Worm (Caenorhabditis elegans) whole organism, L4 larva: ENCODE data around the gene F17E9.15.

Source experiments
- R02D3.7 ChIP-seq: fragments of 150-350 bp; sonication (generic microtip); optimal IDR thresholded peaks from 3 replicates; lab custom pipeline; 2014; ENCODE audit warnings: missing biosample characterization, missing genetic modification characterization
- Y105C5A.15 ChIP-seq: fragments of 200-800 bp; sonication (Bioruptor generic); IDR thresholded peaks from 2 replicates; pipeline ENCODE4 v1.3.6; 2022; ENCODE audit warnings: missing genetic modification characterization, missing compliant biosample characterization
- dmd-8 ChIP-seq: fragments of 200-800 bp; sonication (Bioruptor generic); IDR thresholded peaks from 2 replicates; pipeline ENCODE4 v1.3.6; 2022; ENCODE audit warnings: missing genetic modification characterization, missing compliant biosample characterization
- dmd-9 ChIP-seq: fragments of 200-800 bp; sonication (Bioruptor generic); IDR thresholded peaks from 2 replicates; pipeline ENCODE4 v1.3.6; 2022; ENCODE audit warnings: missing genetic modification reagents, missing genetic modification characterization, missing compliant biosample characterization
- lsy-2 ChIP-seq, 2 experiments: fragments of 150-350 bp in 1 of 2; sonication (generic microtip) in 1 of 2; optimal IDR thresholded peaks; 2 replicates each; lab custom pipeline; 2014 to 2017; ENCODE audit warnings: missing biosample characterization in 2 of 2, missing genetic modification characterization in 2 of 2
- mdt-29 ChIP-seq: fragments of 200-800 bp; sonication (Bioruptor generic); IDR thresholded peaks from 2 replicates; pipeline ENCODE4 v1.3.6; 2022; ENCODE audit warnings: missing genetic modification reagents, missing genetic modification characterization, missing compliant biosample characterization
- nhr-11 ChIP-seq: fragments of 150-350 bp; optimal IDR thresholded peaks from 2 replicates; lab custom pipeline; 2014; ENCODE audit warnings: missing biosample characterization, missing genetic modification characterization
- nhr-237 ChIP-seq: sonication (generic microtip); optimal IDR thresholded peaks from 2 replicates; lab custom pipeline; 2017; ENCODE audit warnings: missing biosample characterization, missing genetic modification characterization
- skn-1 ChIP-seq: fragments of 150-350 bp; optimal IDR thresholded peaks from 2 replicates; lab custom pipeline; 2014; ENCODE audit warnings: missing biosample characterization, missing genetic modification characterization
- spr-3 ChIP-seq: fragments of 200-800 bp; sonication (Bioruptor generic); optimal IDR thresholded peaks from 2 replicates; lab custom pipeline; 2018; ENCODE audit warnings: mild to moderate bottlenecking, missing genetic modification characterization, missing compliant biosample characterization
- unc-130 ChIP-seq: sonication (generic microtip); optimal IDR thresholded peaks from 2 replicates; lab custom pipeline; 2016; ENCODE audit warnings: missing genetic modification reagents, missing genetic modification characterization, missing compliant biosample characterization
- ztf-11 ChIP-seq: fragments of 150-350 bp; optimal IDR thresholded peaks from 2 replicates; lab custom pipeline; 2014; ENCODE audit warnings: missing biosample characterization, missing genetic modification characterization

DNA sequence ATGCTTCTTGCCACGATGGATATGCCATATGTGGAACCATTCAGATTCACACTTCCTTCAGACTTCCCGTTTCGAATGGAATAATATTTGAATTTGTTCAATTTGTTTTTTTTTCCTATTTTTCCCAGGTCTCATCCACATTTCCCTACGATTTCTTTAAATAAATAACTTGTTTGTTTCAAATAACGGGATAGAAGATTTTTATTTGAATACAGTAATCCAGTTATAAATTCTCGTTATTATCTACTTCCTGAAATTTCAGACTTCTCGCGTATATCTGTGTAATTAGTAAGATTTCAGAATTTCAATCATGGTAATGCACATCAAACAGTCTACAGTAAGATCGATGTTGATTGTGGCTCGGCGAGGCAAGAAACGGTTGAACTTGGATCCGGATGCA is 46.8 kb upstream of the F17E9.15 start, which contains the start of gene F35H10.5:
- no peak for TF ChIP-seq nhr-11 (tag; lab: Kevin White, UChicago)
- TF ChIP-seq skn-1 (tag; lab: Kevin White, UChicago), result no peak
- no peak for TF ChIP-seq spr-3 (GFP tag; lab: Kevin White, UChicago)
- no peak for TF ChIP-seq Y105C5A.15 (GFP tag; lab: Robert Waterston, UW)
- TF ChIP-seq mdt-29 (GFP tag; lab: Robert Waterston, UW), result no peak
- TF ChIP-seq nhr-237 (tag; lab: Kevin White, UChicago), result no peak
- TF ChIP-seq dmd-9 (GFP tag; lab: Robert Waterston, UW), result no peak
- no peak for TF ChIP-seq R02D3.7 (tag; lab: Kevin White, UChicago)
- no peak for TF ChIP-seq lsy-2 (tag; optimal IDR thresholded peaks at IDR 0.05; lab: Kevin White, UChicago)
- TF ChIP-seq unc-130 (GFP tag; lab: Kevin White, UChicago), result no peak
- no peak for TF ChIP-seq ztf-11 (tag; lab: Kevin White, UChicago)
- no peak for TF ChIP-seq dmd-8 (GFP tag; lab: Robert Waterston, UW)
